Worm (Caenorhabditis elegans) whole organism, young adult: ENCODE measurements around the gene F42A9.3.

Experiments
- D2030.7 ChIP-seq: fragments of 200-800 bp; sonication (Bioruptor generic); IDR thresholded peaks from 2 replicates; pipeline ENCODE4 v1.3.6; 2022; ENCODE audit warnings: missing genetic modification reagents, missing genetic modification characterization, missing compliant biosample characterization
- F49E8.2 ChIP-seq: sonication (generic microtip); optimal IDR thresholded peaks from 3 replicates; lab custom pipeline; 2017; ENCODE audit warnings: missing genetic modification characterization, mild to moderate bottlenecking, missing compliant biosample characterization, antibody characterized with exemption, moderate library complexity; ENCODE audit not compliant: insufficient read depth
- ceh-91 ChIP-seq: fragments of 200-800 bp; sonication (Bioruptor generic); IDR thresholded peaks from 2 replicates; pipeline ENCODE4 v1.3.6; 2022; ENCODE audit warnings: missing genetic modification reagents, missing genetic modification characterization, missing compliant biosample characterization
- ekl-4 ChIP-seq: fragments of 200-800 bp; sonication (Bioruptor generic); IDR thresholded peaks from 2 replicates; pipeline ENCODE4 v1.3.6; 2022; ENCODE audit warnings: missing genetic modification reagents, missing genetic modification characterization, missing compliant biosample characterization
- him-1 ChIP-seq: sonication (generic microtip); optimal IDR thresholded peaks from 2 replicates; lab custom pipeline; 2016; ENCODE audit warnings: missing genotype, missing genetic modification reagents, missing genetic modification characterization, missing compliant biosample characterization
- let-526 ChIP-seq: fragments of 200-800 bp; sonication (Bioruptor generic); IDR thresholded peaks from 2 replicates; pipeline ENCODE4 v1.3.6; 2022; ENCODE audit warnings: missing genetic modification reagents, missing genetic modification characterization, missing compliant biosample characterization
- mes-4 ChIP-seq: sonication (generic microtip); optimal IDR thresholded peaks from 2 replicates; lab custom pipeline; 2016; ENCODE audit warnings: missing genotype, missing genetic modification characterization, missing compliant biosample characterization
- nfya-1 ChIP-seq: sonication (generic microtip); optimal IDR thresholded peaks from 2 replicates; lab custom pipeline; 2017; ENCODE audit warnings: antibody characterized with exemption, missing compliant biosample characterization, missing genetic modification characterization, borderline replicate concordance; ENCODE audit not compliant: insufficient read depth
- nhr-80 ChIP-seq: sonication (generic microtip); optimal IDR thresholded peaks from 2 replicates; lab custom pipeline; 2016; ENCODE audit warnings: missing genetic modification characterization, missing compliant biosample characterization
- snpc-4 ChIP-seq, 5 experiments: fragments of 150-350 bp in 1 of 5; sonication (generic microtip) in 4 of 5; optimal IDR thresholded peaks; 2 replicates each; lab custom pipeline; 2014 to 2018; ENCODE audit warnings: missing genetic modification characterization in 5 of 5, missing biosample characterization in 3 of 5, antibody characterized with exemption in 2 of 5, mild to moderate bottlenecking in 2 of 5, missing compliant biosample characterization in 2 of 5, missing genotype in 2 of 5, moderate library complexity in 2 of 5, missing genetic modification reagents in 1 of 5
- unc-130 ChIP-seq: sonication (generic microtip); optimal IDR thresholded peaks from 2 replicates; lab custom pipeline; 2016; ENCODE audit warnings: missing genetic modification reagents, missing genetic modification characterization, missing compliant biosample characterization

DNA sequence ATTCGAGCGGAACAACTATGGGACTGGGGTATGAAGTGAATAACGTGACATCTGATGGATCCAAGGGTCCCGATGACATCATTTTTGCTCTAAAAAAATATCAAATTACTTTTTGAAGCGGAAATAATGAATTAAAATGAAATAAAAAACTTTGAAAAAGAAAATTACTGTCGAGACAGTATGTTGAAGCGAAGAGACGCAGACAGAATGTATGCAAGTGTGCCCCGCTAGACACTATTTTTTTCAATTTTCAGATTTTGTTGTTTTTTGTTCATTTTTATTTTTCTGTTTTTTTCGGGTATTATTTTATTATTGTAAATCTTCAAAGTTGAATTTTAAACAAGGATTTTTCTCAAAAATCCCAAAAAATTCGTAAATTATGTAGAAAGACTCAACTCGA lies 1.6 kb downstream of the F42A9.3 start, which contains the start of gene F42A9.8:
- no peak for TF ChIP-seq him-1 (tag; lab: Kevin White, UChicago)
- TF ChIP-seq F49E8.2 (tag; lab: Kevin White, UChicago): no peak
- TF ChIP-seq mes-4 (tag; lab: Kevin White, UChicago): no peak
- no peak for TF ChIP-seq let-526 (GFP tag; lab: Robert Waterston, UW)
- TF ChIP-seq D2030.7 (GFP tag; lab: Robert Waterston, UW): no peak
- no peak for TF ChIP-seq nfya-1
- no peak for TF ChIP-seq snpc-4 (GFP tag; optimal IDR thresholded peaks at IDR 0.05; lab: Kevin White, UChicago)
- no peak for TF ChIP-seq snpc-4 (tag; optimal IDR thresholded peaks at IDR 0.05; lab: Kevin White, UChicago)
- no peak for TF ChIP-seq nhr-80 (tag; lab: Kevin White, UChicago)
- TF ChIP-seq unc-130 (GFP tag; lab: Kevin White, UChicago): no peak
- no peak for TF ChIP-seq ekl-4
- TF ChIP-seq ceh-91 (GFP tag; lab: Robert Waterston, UW): no peak
